Worm (Caenorhabditis elegans): ENCODE data around the gene srlf-19.

srlf-19 gene

DNA sequence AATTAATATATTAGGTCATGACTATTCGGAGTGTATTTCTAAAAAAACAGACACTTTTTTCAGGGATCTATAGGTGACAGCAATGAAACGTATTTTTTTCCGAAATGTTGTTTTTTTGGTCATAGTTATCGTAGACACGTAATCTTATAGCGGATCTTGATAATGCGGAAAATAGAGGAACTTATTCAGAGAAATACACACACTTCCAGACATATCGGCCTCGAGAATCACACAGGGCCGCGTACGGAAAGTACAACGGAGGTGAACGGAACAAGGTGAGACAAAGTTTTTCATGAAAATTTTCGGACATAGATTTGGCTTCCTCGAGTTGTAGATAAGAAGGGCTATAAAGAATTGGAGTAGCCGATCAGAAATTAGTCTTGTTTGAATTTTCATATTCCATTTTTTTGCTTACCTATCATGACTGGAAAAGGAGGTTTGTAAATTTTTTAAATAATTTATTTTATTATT lies 33.8 kb downstream of the srlf-19 start, which contains the start of gene nhr-155:
Gene nhr-155, plus strand, starts transcription at position 421 of the 471 bp plus-strand sequence.
- TF ChIP-seq nhr-120 (GFP tag; IDR thresholded peaks at IDR 0.05) (no peak), B0336.3 (GFP tag; IDR thresholded peaks at IDR 0.05) (no peak), K12H6.12 (tag; optimal IDR thresholded peaks at IDR 0.05) (no peak), gei-17 (GFP tag; optimal IDR thresholded peaks at IDR 0.05) (no peak), nhr-27 (tag; optimal IDR thresholded peaks at IDR 0.05) (no peak), madf-3 (GFP tag; IDR thresholded peaks at IDR 0.05) (no peak), B0261.1 (tag; optimal IDR thresholded peaks at IDR 0.05) (no peak)

- no peak for TF ChIP-seq snpc-4 (GFP tag; optimal IDR thresholded peaks at IDR 0.05)
- TF ChIP-seq snpc-4 (tag; optimal IDR thresholded peaks at IDR 0.05): no peak
- TF ChIP-seq snpc-1.1 (tag; optimal IDR thresholded peaks at IDR 0.05; ENCODE audit: insufficient read depth): no peak
- TF ChIP-seq ztf-3 (GFP tag; optimal IDR thresholded peaks at IDR 0.05): no peak
- no peak for TF ChIP-seq xnd-1 (tag; optimal IDR thresholded peaks at IDR 0.05)
- TF ChIP-seq ets-4 (GFP tag; optimal IDR thresholded peaks at IDR 0.05): no peak
- TF ChIP-seq nhr-120 (GFP tag; IDR thresholded peaks at IDR 0.05): no peak
- no peak for TF ChIP-seq cebp-2 (GFP tag; IDR thresholded peaks at IDR 0.05)
- TF ChIP-seq ztf-25 (GFP tag; IDR thresholded peaks at IDR 0.05): no peak
- TF ChIP-seq lin-26 (GFP tag; IDR thresholded peaks at IDR 0.05): no peak
- no peak for TF ChIP-seq T07F8.4 (tag; optimal IDR thresholded peaks at IDR 0.05)
- no peak for TF ChIP-seq hmg-20 (GFP tag; IDR thresholded peaks at IDR 0.05)
- TF ChIP-seq K12H6.12 (tag; optimal IDR thresholded peaks at IDR 0.05): no peak
- TF ChIP-seq ceh-27 (GFP tag; optimal IDR thresholded peaks at IDR 0.05): no peak
- TF ChIP-seq unc-62 (GFP tag; optimal IDR thresholded peaks at IDR 0.05): no peak
- TF ChIP-seq ztf-6 (GFP tag; IDR thresholded peaks at IDR 0.05): no peak
- TF ChIP-seq snpc-1.3 (tag; optimal IDR thresholded peaks at IDR 0.05; ENCODE audit: insufficient read depth): no peak
- TF ChIP-seq zfh-2 (GFP tag; conservative IDR thresholded peaks at IDR 0.05): no peak
- no peak for TF ChIP-seq F57A8.1 (GFP tag; optimal IDR thresholded peaks at IDR 0.05)
- TF ChIP-seq madf-10 (tag; optimal IDR thresholded peaks at IDR 0.05): no peak
Observed at ce11 chrV:541470-541869, 36.2 kb downstream of the srlf-19 start.

DNA sequence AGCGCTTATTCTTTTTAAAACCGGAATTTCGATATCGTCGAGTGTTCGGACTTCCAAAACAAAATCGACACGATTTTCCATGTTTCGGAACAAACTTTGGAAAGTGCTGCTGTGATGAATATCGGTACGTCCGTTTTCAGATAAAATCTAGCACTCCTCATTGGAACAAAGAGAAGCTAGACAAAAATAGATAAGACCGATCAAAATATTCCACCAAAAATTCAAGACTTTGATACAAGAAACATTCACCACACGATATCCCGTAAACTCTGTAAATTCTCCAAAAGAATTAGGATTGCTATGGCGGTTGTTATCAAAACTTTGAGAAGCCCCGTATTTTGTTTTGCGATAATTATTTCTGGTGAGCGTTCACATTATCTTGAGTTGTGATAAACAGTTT lies 37.9 kb downstream of the srlf-19 start, which contains the start of gene C14C6.3:
Gene C14C6.3, plus strand, starts transcription at position 301 of the 400 bp plus-strand sequence.
- TF ChIP-seq lsl-1 (GFP tag; optimal IDR thresholded peaks at IDR 0.05): no peak
- TF ChIP-seq tbp1 (GFP tag; optimal IDR thresholded peaks at IDR 0.05): no peak
- no peak for TF ChIP-seq nfya-2 (GFP tag; IDR thresholded peaks at IDR 0.05)
- TF ChIP-seq hrde-1 (tag; optimal IDR thresholded peaks at IDR 0.05; ENCODE audit: borderline replicate concordance): no peak
- no peak for TF ChIP-seq attf-6 (GFP tag; IDR thresholded peaks at IDR 0.05)
- TF ChIP-seq C17E4.6 (GFP tag; IDR thresholded peaks at IDR 0.05): no peak
- TF ChIP-seq snpc-1.3 (tag; optimal IDR thresholded peaks at IDR 0.05; ENCODE audit: insufficient read depth): no peak
- no peak for TF ChIP-seq mel-28 (tag; optimal IDR thresholded peaks at IDR 0.05; ENCODE audit: borderline replicate concordance)
- TF ChIP-seq lin-35 (GFP tag; optimal IDR thresholded peaks at IDR 0.05): no peak
- no peak for TF ChIP-seq lag-1 (GFP tag; IDR thresholded peaks at IDR 0.05)
- TF ChIP-seq B0035.1 (tag; optimal IDR thresholded peaks at IDR 0.05): no peak
